Fruit fly (Drosophila melanogaster): ENCODE data around the gene NP15.6.

The NP15.6 gene

dm6 chr3R:19031210-19031609 lies 4.0 kb downstream of the NP15.6 start, which contains the start of the genes Prp18 and CG6013 (continued):
- TF ChIP-seq CG2712 (tag; optimal IDR thresholded peaks at IDR 0.05), result peak; percentile 85
- no peak for TF ChIP-seq bowl (GFP tag; IDR thresholded peaks at IDR 0.05)
- peak; percentile 44 for TF ChIP-seq Hmr (GFP tag; optimal IDR thresholded peaks at IDR 0.05)
- peak; percentile 23; the same call in 1 of the 2 replicates for TF ChIP-seq CG13287 (GFP tag; IDR thresholded peaks at IDR 0.05; ENCODE audit: partially characterized antibody)
- TF ChIP-seq CG18262 (tag; optimal IDR thresholded peaks at IDR 0.05), result peak; percentile 77
- peak; percentile 85 for TF ChIP-seq CG12391 (tag; optimal IDR thresholded peaks at IDR 0.05)
- peak; percentile 73 for TF ChIP-seq tgo (GFP tag; IDR thresholded peaks at IDR 0.05)
- no peak for TF ChIP-seq jigr1 (GFP tag; IDR thresholded peaks at IDR 0.05)
- no peak for TF ChIP-seq HLH54F (GFP tag; optimal IDR thresholded peaks at IDR 0.05)
- no peak for TF ChIP-seq CG34376 (GFP tag; optimal IDR thresholded peaks at IDR 0.05)
- peak in 1 of 2 experiments; percentile 43 for TF ChIP-seq crp (GFP tag; optimal IDR thresholded peaks at IDR 0.05)
- no peak for TF ChIP-seq CrebB (tag; optimal IDR thresholded peaks at IDR 0.05)
- peak; percentile 56 for TF ChIP-seq HLH3B (GFP tag; IDR thresholded peaks at IDR 0.05)
- peak; percentile 66 for TF ChIP-seq nerfin-1 (tag; optimal IDR thresholded peaks at IDR 0.05)
- peak; percentile 47 for TF ChIP-seq CG8388 (GFP tag; optimal IDR thresholded peaks at IDR 0.05)
- TF ChIP-seq tap (tag; optimal IDR thresholded peaks at IDR 0.05), result peak; percentile 60
- peak; percentile 40 for TF ChIP-seq CG13123 (GFP tag; optimal IDR thresholded peaks at IDR 0.05)
- TF ChIP-seq Chrac-16 (GFP tag; optimal IDR thresholded peaks at IDR 0.05), result peak; percentile 51
- TF ChIP-seq zfh1 (GFP tag; IDR thresholded peaks at IDR 0.05), result peak; percentile 32; the same call in 1 of the 3 replicates
- peak; percentile 7 for TF ChIP-seq CG10462 (GFP tag; optimal IDR thresholded peaks at IDR 0.05)
- no peak for TF ChIP-seq CG12219 (GFP tag; optimal IDR thresholded peaks at IDR 0.05)
- TF ChIP-seq Lhr (GFP tag; optimal IDR thresholded peaks at IDR 0.05), result peak; percentile 44
- peak; percentile 15 for TF ChIP-seq CG6683 (GFP tag; optimal IDR thresholded peaks at IDR 0.05)
- no peak for TF ChIP-seq kni (GFP tag; optimal IDR thresholded peaks at IDR 0.05)
- TF ChIP-seq grau (tag; optimal IDR thresholded peaks at IDR 0.05), result peak; percentile 80
- peak; percentile 72 for TF ChIP-seq CG10979 (tag; optimal IDR thresholded peaks at IDR 0.05)
- peak; percentile 69 for TF ChIP-seq dmrt11E (tag; optimal IDR thresholded peaks at IDR 0.05)
- TF ChIP-seq dm (GFP tag; optimal IDR thresholded peaks at IDR 0.05), result no peak
- peak; percentile 14 for TF ChIP-seq cwo (GFP tag; optimal IDR thresholded peaks at IDR 0.05)
- TF ChIP-seq CG18764 (GFP tag; optimal IDR thresholded peaks at IDR 0.05), result peak; percentile 30
- peak; percentile 88 for TF ChIP-seq sqz (GFP tag; optimal IDR thresholded peaks at IDR 0.05)
- TF ChIP-seq CG6791 (GFP tag; IDR thresholded peaks at IDR 0.05; ENCODE audit: partially characterized antibody), result no peak
- no peak for TF ChIP-seq klu (GFP tag; IDR thresholded peaks at IDR 0.05)
- TF ChIP-seq scrt (GFP tag; optimal IDR thresholded peaks at IDR 0.05), result peak; percentile 15
- no peak for TF ChIP-seq gro (GFP tag; optimal IDR thresholded peaks at IDR 0.05)
- no peak for TF ChIP-seq CG10321 (GFP tag; IDR thresholded peaks at IDR 0.05)

DNA sequence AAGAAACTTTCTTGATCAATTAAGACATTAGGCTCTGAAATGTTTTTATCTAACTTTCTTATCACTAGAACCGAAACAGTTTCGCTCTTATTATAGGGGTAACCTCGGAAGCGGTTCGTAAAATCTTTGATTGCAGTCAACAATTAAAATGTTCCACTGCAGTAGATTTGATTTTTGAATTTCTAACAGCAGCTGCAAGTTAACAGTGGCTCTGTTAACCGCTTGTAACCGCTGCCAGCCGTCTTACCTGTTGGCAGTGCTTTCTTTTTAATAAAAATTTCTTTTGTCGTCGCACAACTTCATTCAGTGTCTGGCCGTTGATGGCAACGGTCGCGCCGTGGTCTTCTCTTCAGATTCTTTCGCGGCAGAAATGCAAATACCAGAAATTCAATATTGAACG lies 6.1 kb downstream of the NP15.6 start, which contains the start of gene CG6026:
Gene CG6026 (plus strand): TSS at position 301 of the 400 bp plus-strand sequence.
- TF ChIP-seq ci (GFP tag; IDR thresholded peaks at IDR 0.05) (0 out of 3 replicates have a peak, but pooled peaks have one; percentile 26), CG9215 (GFP tag; IDR thresholded peaks at IDR 0.05) (no peak), bbx (GFP tag; IDR thresholded peaks at IDR 0.05; ENCODE audit: partially characterized antibody) (0 out of 2 replicates have a peak, but pooled peaks have one; percentile 18), zen2 (GFP tag; IDR thresholded peaks at IDR 0.05; ENCODE audit: partially characterized antibody) (no peak), Blimp-1 (GFP tag; optimal IDR thresholded peaks at IDR 0.05) (peak; percentile 78), oc (tag; optimal IDR thresholded peaks at IDR 0.05) (peak; percentile 3)

All from whole organism, embryonic.